Worm (Caenorhabditis elegans) whole organism, mixed stage, embryonic: Measurements from ENCODE around the gene taf-3.

Experiments used
- bed-3 ChIP-seq: fragments of 200-800 bp; sonication (Bioruptor generic); optimal IDR thresholded peaks from 3 replicates; lab custom pipeline; 2018; ENCODE audit warnings: mild to moderate bottlenecking, missing genetic modification characterization, moderate library complexity, missing compliant biosample characterization
- blmp-1 ChIP-seq: fragments of 150-350 bp; optimal IDR thresholded peaks from 2 replicates; lab custom pipeline; 2014; ENCODE audit warnings: missing biosample characterization, missing genetic modification characterization
- ceh-39 ChIP-seq: fragments of 150-350 bp; optimal IDR thresholded peaks from 2 replicates; lab custom pipeline; 2014; ENCODE audit warnings: missing biosample characterization, missing genetic modification characterization
- ceh-43 ChIP-seq: fragments of 200-800 bp; sonication (Bioruptor generic); optimal IDR thresholded peaks from 2 replicates; lab custom pipeline; 2018; ENCODE audit warnings: mild to moderate bottlenecking, missing genetic modification characterization, moderate library complexity, missing compliant biosample characterization
- ceh-83 ChIP-seq: fragments of 200-800 bp; sonication (Bioruptor generic); optimal IDR thresholded peaks from 2 replicates; lab custom pipeline; 2018; ENCODE audit warnings: mild to moderate bottlenecking, missing genetic modification characterization, missing compliant biosample characterization
- ces-1 ChIP-seq: fragments of 150-350 bp; optimal IDR thresholded peaks from 2 replicates; lab custom pipeline; 2014; ENCODE audit warnings: missing biosample characterization, missing genetic modification reagents, missing genetic modification characterization
- cnd-1 ChIP-seq: fragments of 200-800 bp; sonication (Bioruptor generic); optimal IDR thresholded peaks from 2 replicates; lab custom pipeline; 2018; ENCODE audit warnings: mild to moderate bottlenecking, missing genetic modification characterization, missing compliant biosample characterization
- drap-1 ChIP-seq: fragments of 200-800 bp; sonication (Bioruptor generic); optimal IDR thresholded peaks from 3 replicates; lab custom pipeline; 2018; ENCODE audit warnings: mild to moderate bottlenecking, missing genetic modification characterization, missing compliant biosample characterization
- elt-1 ChIP-seq: sonication (generic microtip); optimal IDR thresholded peaks from 2 replicates; lab custom pipeline; 2017; ENCODE audit warnings: missing genetic modification characterization, mild to moderate bottlenecking, missing compliant biosample characterization, antibody characterized with exemption, moderate library complexity, borderline replicate concordance; ENCODE audit not compliant: insufficient read depth
- elt-3 ChIP-seq: fragments of 150-350 bp; optimal IDR thresholded peaks from 2 replicates; lab custom pipeline; 2014; ENCODE audit warnings: missing biosample characterization, missing genetic modification characterization
- flh-1 ChIP-seq: fragments of 200-800 bp; sonication (Bioruptor generic); optimal IDR thresholded peaks from 2 replicates; lab custom pipeline; 2018; ENCODE audit warnings: mild to moderate bottlenecking, missing genetic modification characterization, moderate library complexity, missing compliant biosample characterization
- ham-2 ChIP-seq: fragments of 200-800 bp; sonication (Bioruptor generic); optimal IDR thresholded peaks from 2 replicates; lab custom pipeline; 2018; ENCODE audit warnings: mild to moderate bottlenecking, missing genetic modification characterization, missing compliant biosample characterization
- hlh-1 ChIP-seq: fragments of 150-350 bp; optimal IDR thresholded peaks from 2 replicates; lab custom pipeline; 2014; ENCODE audit warnings: missing biosample characterization, missing genetic modification reagents, missing genetic modification characterization
- lin-13 ChIP-seq: fragments of 150-350 bp; optimal IDR thresholded peaks from 2 replicates; lab custom pipeline; 2014; ENCODE audit warnings: missing biosample characterization, missing genetic modification characterization
- lin-32 ChIP-seq: fragments of 200-800 bp; sonication (Bioruptor generic); optimal IDR thresholded peaks from 2 replicates; lab custom pipeline; 2018; ENCODE audit warnings: mild to moderate bottlenecking, missing genetic modification characterization, missing compliant biosample characterization
- lsy-2 ChIP-seq: fragments of 150-350 bp; optimal IDR thresholded peaks from 2 replicates; lab custom pipeline; 2014; ENCODE audit warnings: missing biosample characterization, missing genetic modification characterization
- mab-5 ChIP-seq: fragments of 150-350 bp; optimal IDR thresholded peaks from 2 replicates; lab custom pipeline; 2014; ENCODE audit warnings: missing biosample characterization, missing genetic modification characterization
- mep-1 ChIP-seq: fragments of 150-350 bp; optimal IDR thresholded peaks from 2 replicates; lab custom pipeline; 2017; ENCODE audit warnings: missing biosample characterization, missing genetic modification reagents, missing genetic modification characterization, inconsistent platforms
- mls-2 ChIP-seq: sonication (generic microtip); optimal IDR thresholded peaks from 2 replicates; lab custom pipeline; 2016; ENCODE audit warnings: mild to moderate bottlenecking, missing genetic modification characterization, moderate library complexity, missing compliant biosample characterization
- nhr-12 ChIP-seq: fragments of 150-350 bp; optimal IDR thresholded peaks from 2 replicates; lab custom pipeline; 2014; ENCODE audit warnings: missing biosample characterization, missing genetic modification characterization
- nhr-2 ChIP-seq: fragments of 150-350 bp; optimal IDR thresholded peaks from 2 replicates; lab custom pipeline; 2014; ENCODE audit warnings: missing biosample characterization, missing genetic modification characterization
- nhr-237 ChIP-seq: fragments of 150-350 bp; optimal IDR thresholded peaks from 2 replicates; lab custom pipeline; 2014; ENCODE audit warnings: missing biosample characterization, missing genetic modification characterization
- pha-4 ChIP-seq: fragments of 150-350 bp; optimal IDR thresholded peaks from 2 replicates; lab custom pipeline; 2018; ENCODE audit warnings: missing biosample characterization, missing genetic modification reagents, missing genetic modification characterization
- sem-2 ChIP-seq: fragments of 200-800 bp; sonication (Bioruptor generic); optimal IDR thresholded peaks from 2 replicates; lab custom pipeline; 2018; ENCODE audit warnings: mild to moderate bottlenecking, missing genetic modification characterization, missing compliant biosample characterization
- sptf-1 ChIP-seq: sonication (generic microtip); optimal IDR thresholded peaks from 2 replicates; lab custom pipeline; 2017; ENCODE audit warnings: mild to moderate bottlenecking, missing genetic modification characterization, moderate library complexity, missing compliant biosample characterization
- tbx-8 ChIP-seq: fragments of 200-800 bp; sonication (Bioruptor generic); optimal IDR thresholded peaks from 2 replicates; lab custom pipeline; 2018; ENCODE audit warnings: mild to moderate bottlenecking, missing genetic modification characterization, moderate library complexity, missing compliant biosample characterization
- unc-120 ChIP-seq: sonication (generic microtip); optimal IDR thresholded peaks from 2 replicates; lab custom pipeline; 2017; ENCODE audit warnings: missing genetic modification characterization, missing compliant biosample characterization; ENCODE audit not compliant: poor library complexity, severe bottlenecking
- unc-39 ChIP-seq: fragments of 150-350 bp; optimal IDR thresholded peaks from 2 replicates; lab custom pipeline; 2014; ENCODE audit warnings: missing biosample characterization, missing genetic modification characterization
- unc-62 ChIP-seq: fragments of 150-350 bp; optimal IDR thresholded peaks from 2 replicates; lab custom pipeline; 2014; ENCODE audit warnings: missing biosample characterization, missing genetic modification reagents, missing genetic modification characterization
- ztf-11 ChIP-seq: fragments of 150-350 bp; optimal IDR thresholded peaks from 2 replicates; lab custom pipeline; 2014; ENCODE audit warnings: missing biosample characterization, missing genetic modification characterization

taf-3 gene

ce11 chrX:16292933-16293332, 39.3 kb upstream of the taf-3 start, which contains the start of gene F52E10.4:
Gene F52E10.4, minus strand, starts transcription at chrX:16293033.
- no peak for TF ChIP-seq ces-1 (GFP tag; lab: Kevin White, UChicago)
- no peak for TF ChIP-seq nhr-12 (tag; lab: Kevin White, UChicago)
- no peak for TF ChIP-seq hlh-1 (tag; lab: Kevin White, UChicago)
- TF ChIP-seq lin-13 (tag; lab: Kevin White, UChicago), result no peak
- TF ChIP-seq ceh-83 (GFP tag; lab: Kevin White, UChicago), result no peak
- TF ChIP-seq lin-32 (GFP tag; lab: Kevin White, UChicago), result no peak
- no peak for TF ChIP-seq ceh-39 (tag; lab: Kevin White, UChicago)
- no peak for TF ChIP-seq sptf-1 (tag; lab: Kevin White, UChicago)

ce11 chrX:16297123-16297522, 35.1 kb upstream of the taf-3 start:
- no peak for TF ChIP-seq nhr-2 (tag; lab: Kevin White, UChicago)
- TF ChIP-seq lsy-2 (tag; lab: Kevin White, UChicago), result no peak
- TF ChIP-seq cnd-1, result no peak
- no peak for TF ChIP-seq mab-5 (tag; lab: Kevin White, UChicago)
- TF ChIP-seq sem-2 (GFP tag; lab: Kevin White, UChicago), result no peak
- no peak for TF ChIP-seq lin-32 (GFP tag; lab: Kevin White, UChicago)
- TF ChIP-seq elt-3, result no peak
- no peak for TF ChIP-seq nhr-237 (tag; lab: Kevin White, UChicago)

ce11 chrX:16298173-16298572, 34.1 kb upstream of the taf-3 start:
- TF ChIP-seq tbx-8 (GFP tag; lab: Kevin White, UChicago) (no peak), ztf-11 (tag; lab: Kevin White, UChicago) (no peak), mab-5 (tag; lab: Kevin White, UChicago) (no peak), sem-2 (GFP tag; lab: Kevin White, UChicago) (no peak), flh-1 (GFP tag; lab: Kevin White, UChicago) (no peak), blmp-1 (no peak), mls-2 (tag; lab: Kevin White, UChicago) (no peak), bed-3 (GFP tag; lab: Kevin White, UChicago) (peak; percentile 19), nhr-2 (tag; lab: Kevin White, UChicago) (no peak), elt-1 (no peak), unc-120 (tag; lab: Kevin White, UChicago) (peak; percentile 7), pha-4 (tag; lab: Kevin White, UChicago) (no peak), mep-1 (no peak), unc-39 (tag; lab: Kevin White, UChicago) (no peak), sptf-1 (tag; lab: Kevin White, UChicago) (peak; percentile 44), lsy-2 (tag; lab: Kevin White, UChicago) (no peak)

- no peak for TF ChIP-seq elt-1
- TF ChIP-seq ham-2 (GFP tag; lab: Kevin White, UChicago), result no peak
- no peak for TF ChIP-seq sem-2 (GFP tag; lab: Kevin White, UChicago)
Observed at ce11 chrX:16299859-16300258, 32.4 kb upstream of the taf-3 start, which contains the start of gene twk-21. Gene twk-21, plus strand, starts transcription at chrX:16299892.

ce11 chrX:16300422-16300821, 31.8 kb upstream of the taf-3 start:
- TF ChIP-seq bed-3 (GFP tag; lab: Kevin White, UChicago), result no peak
- no peak for TF ChIP-seq lsy-2 (tag; lab: Kevin White, UChicago)
- TF ChIP-seq, all 35 proteins: peak for 0

ce11 chrX:16306164-16306563, 26.1 kb upstream of the taf-3 start, which contains the start of gene twk-22:
Gene twk-22, plus strand, starts transcription at chrX:16306464.
- TF ChIP-seq nhr-12 (tag; lab: Kevin White, UChicago), result no peak
- TF ChIP-seq cnd-1, result no peak
- TF ChIP-seq ceh-43, result no peak
- no peak for TF ChIP-seq mab-5 (tag; lab: Kevin White, UChicago)

- no peak for TF ChIP-seq nhr-237 (tag; lab: Kevin White, UChicago)
- TF ChIP-seq hlh-1 (tag; lab: Kevin White, UChicago), result no peak
- TF ChIP-seq ceh-83 (GFP tag; lab: Kevin White, UChicago), result no peak
- TF ChIP-seq pha-4 (tag; lab: Kevin White, UChicago), result no peak
- TF ChIP-seq flh-1 (GFP tag; lab: Kevin White, UChicago), result no peak
- TF ChIP-seq unc-39 (tag; lab: Kevin White, UChicago), result no peak
- no peak for TF ChIP-seq ceh-43
- TF ChIP-seq tbx-8 (GFP tag; lab: Kevin White, UChicago), result no peak
- no peak for TF ChIP-seq mls-2 (tag; lab: Kevin White, UChicago)
- TF ChIP-seq unc-120 (tag; lab: Kevin White, UChicago), result no peak
- no peak for TF ChIP-seq elt-1
- TF ChIP-seq sem-2 (GFP tag; lab: Kevin White, UChicago), result no peak
- no peak for TF ChIP-seq drap-1 (GFP tag; lab: Kevin White, UChicago)
- no peak for TF ChIP-seq unc-62 (GFP tag; lab: Kevin White, UChicago)
- TF ChIP-seq ces-1 (GFP tag; lab: Kevin White, UChicago), result no peak
- no peak for TF ChIP-seq lsy-2 (tag; lab: Kevin White, UChicago)
- TF ChIP-seq lin-32 (GFP tag; lab: Kevin White, UChicago), result no peak
- TF ChIP-seq nhr-2 (tag; lab: Kevin White, UChicago), result no peak
Observed at ce11 chrX:16309705-16310104, 22.5 kb upstream of the taf-3 start.
